Fruit fly (Drosophila melanogaster) whole organism, embryonic: Measurements from ENCODE around the gene CG5568.

Experiments
- Aef1 ChIP-seq: fragments of 200-800 bp; sonication (Bioruptor generic); IDR thresholded peaks from 3 replicates; pipeline ENCODE4 v1.3.6; 2022; ENCODE audit warnings: missing biosample characterization, missing genetic modification characterization
- CG11398 ChIP-seq: fragments of 200-800 bp; sonication (Bioruptor generic); optimal IDR thresholded peaks from 2 replicates; lab custom pipeline; 2016; ENCODE audit warnings: missing biosample characterization, missing genetic modification characterization
- CG11695 ChIP-seq: fragments of 200-800 bp; sonication (Bioruptor generic); IDR thresholded peaks from 3 replicates; pipeline ENCODE4 v1.3.6; 2022; ENCODE audit warnings: missing biosample characterization, missing genetic modification characterization
- CG13123 ChIP-seq: fragments of 200-800 bp; sonication (Bioruptor generic); optimal IDR thresholded peaks from 2 replicates; lab custom pipeline; 2016; ENCODE audit warnings: missing biosample characterization, missing genetic modification characterization
- CG14965 ChIP-seq: fragments of 200-800 bp; sonication (Bioruptor generic); optimal IDR thresholded peaks from 2 replicates; lab custom pipeline; 2016; ENCODE audit warnings: missing biosample characterization, missing genetic modification characterization, borderline replicate concordance
- CG1647 ChIP-seq: fragments of 200-800 bp; sonication (Bioruptor generic); optimal IDR thresholded peaks from 3 replicates; lab custom pipeline; 2016; ENCODE audit warnings: missing biosample characterization, missing genetic modification characterization
- CG17385 ChIP-seq: fragments of 200-800 bp; sonication (Bioruptor generic); optimal IDR thresholded peaks from 3 replicates; lab custom pipeline; 2018; ENCODE audit warnings: missing biosample characterization, mild to moderate bottlenecking, missing genetic modification characterization
- CG17568 ChIP-seq: fragments of 200-800 bp; sonication (Bioruptor generic); optimal IDR thresholded peaks from 2 replicates; lab custom pipeline; 2018; ENCODE audit warnings: missing biosample characterization, mild to moderate bottlenecking, missing genetic modification characterization, moderate library complexity
- CG18011 ChIP-seq: fragments of 200-800 bp; sonication (Bioruptor generic); optimal IDR thresholded peaks from 2 replicates; lab custom pipeline; 2017; ENCODE audit warnings: missing biosample characterization, missing genetic modification characterization, mild to moderate bottlenecking, moderate library complexity, missing genotype
- CG2889 ChIP-seq: fragments of 200-800 bp; sonication (Bioruptor generic); IDR thresholded peaks from 3 replicates; pipeline ENCODE4 v1.3.6; 2022; ENCODE audit warnings: missing biosample characterization, missing genetic modification characterization
- CG31441 ChIP-seq: fragments of 200-800 bp; sonication (Bioruptor generic); IDR thresholded peaks from 2 replicates; pipeline ENCODE4 v1.3.6; 2022; ENCODE audit warnings: missing biosample characterization, missing genetic modification characterization
- CG4854 ChIP-seq: fragments of 200-800 bp; sonication (Bioruptor generic); optimal IDR thresholded peaks from 2 replicates; lab custom pipeline; 2016; ENCODE audit warnings: missing biosample characterization, missing genetic modification characterization, inconsistent platforms
- CG6689 ChIP-seq: fragments of 200-800 bp; sonication (Bioruptor generic); IDR thresholded peaks from 2 replicates; pipeline ENCODE4 v1.3.6; 2022; ENCODE audit warnings: missing biosample characterization, missing genetic modification characterization
- CG7839 ChIP-seq: fragments of 200-800 bp; sonication (Bioruptor generic); optimal IDR thresholded peaks from 3 replicates; lab custom pipeline; 2018; ENCODE audit warnings: missing biosample characterization, mild to moderate bottlenecking, missing genetic modification characterization, moderate library complexity
- CG8089 ChIP-seq: fragments of 200-800 bp; sonication (Bioruptor generic); optimal IDR thresholded peaks from 3 replicates; lab custom pipeline; 2016; ENCODE audit warnings: missing biosample characterization, missing genetic modification characterization
- CG9215 ChIP-seq: fragments of 200-800 bp; sonication (Bioruptor generic); IDR thresholded peaks from 2 replicates; pipeline ENCODE4 v1.3.6; 2022; ENCODE audit warnings: missing biosample characterization, missing genetic modification characterization
- CTCF ChIP-seq: fragments of 200-800 bp; sonication (Bioruptor generic); optimal IDR thresholded peaks from 2 replicates; lab custom pipeline; 2017; ENCODE audit warnings: missing biosample characterization, mild to moderate bottlenecking, missing genetic modification characterization, moderate library complexity
- CrebB ChIP-seq: fragments of 200-800 bp; sonication (Bioruptor generic); optimal IDR thresholded peaks from 3 replicates; lab custom pipeline; 2018; ENCODE audit warnings: missing biosample characterization, mild to moderate bottlenecking, missing genetic modification characterization
- Dad ChIP-seq: fragments of 200-800 bp; sonication (Bioruptor generic); optimal IDR thresholded peaks from 3 replicates; lab custom pipeline; 2016; ENCODE audit warnings: missing biosample characterization, missing genetic modification characterization
- Dip2 ChIP-seq: fragments of 200-800 bp; sonication (Bioruptor generic); IDR thresholded peaks from 2 replicates; pipeline ENCODE4 v1.3.6; 2022; ENCODE audit warnings: missing biosample characterization, missing genetic modification characterization
- Dp ChIP-seq: fragments of 200-800 bp; sonication (Bioruptor generic); optimal IDR thresholded peaks from 2 replicates; lab custom pipeline; 2018; ENCODE audit warnings: missing biosample characterization, mild to moderate bottlenecking, missing genetic modification characterization, moderate library complexity
- Fer2 ChIP-seq: fragments of 200-800 bp; sonication (Bioruptor generic); optimal IDR thresholded peaks from 2 replicates; lab custom pipeline; 2018; ENCODE audit warnings: missing biosample characterization, mild to moderate bottlenecking, missing genetic modification characterization, moderate library complexity
- Gsc ChIP-seq: fragments of 200-800 bp; sonication (Bioruptor generic); IDR thresholded peaks from 2 replicates; pipeline ENCODE4 v1.3.6; 2022; ENCODE audit warnings: missing biosample characterization, missing genetic modification characterization
- HLH4C ChIP-seq: fragments of 200-800 bp; sonication (Bioruptor generic); IDR thresholded peaks from 3 replicates; pipeline ENCODE4 v1.3.6; 2022; ENCODE audit warnings: missing biosample characterization, missing genetic modification characterization; ENCODE audit not compliant: partially characterized antibody
- Hand ChIP-seq: fragments of 200-800 bp; sonication (Bioruptor generic); optimal IDR thresholded peaks from 2 replicates; lab custom pipeline; 2017; ENCODE audit warnings: mild to moderate bottlenecking, missing biosample characterization, missing genetic modification reagents, missing genetic modification characterization
- Hr3 ChIP-seq: fragments of 200-800 bp; sonication (Bioruptor generic); optimal IDR thresholded peaks from 3 replicates; lab custom pipeline; 2016; ENCODE audit warnings: missing biosample characterization, missing genetic modification characterization
- NC2α ChIP-seq: fragments of 200-800 bp; sonication (Bioruptor generic); optimal IDR thresholded peaks from 2 replicates; lab custom pipeline; 2016; ENCODE audit warnings: missing biosample characterization, missing genetic modification characterization
- Opbp ChIP-seq: fragments of 200-800 bp; sonication (Bioruptor generic); IDR thresholded peaks from 3 replicates; pipeline ENCODE4 v1.3.6; 2022; ENCODE audit warnings: missing biosample characterization, missing genetic modification characterization; ENCODE audit not compliant: partially characterized antibody
- Optix ChIP-seq: fragments of 200-800 bp; sonication (Bioruptor generic); IDR thresholded peaks from 3 replicates; pipeline ENCODE4 v1.3.6; 2022; ENCODE audit warnings: missing biosample characterization, missing genetic modification characterization
- Six4 ChIP-seq: fragments of 200-800 bp; sonication (Bioruptor generic); optimal IDR thresholded peaks from 2 replicates; lab custom pipeline; 2016; ENCODE audit warnings: missing biosample characterization, missing genetic modification characterization
- Trl ChIP-seq, 3 experiments: fragments of >200 bp in 2 of 3; fragments of 200-800 bp in 1 of 3; sonication (Bioruptor generic) in 1 of 3; optimal IDR thresholded peaks; 2 replicates in 1 of 3; 3 replicates in 2 of 3; lab custom pipeline; 2016 to 2017; ENCODE audit warnings: missing biosample characterization in 1 of 3, missing genetic modification characterization in 1 of 3
- cad ChIP-seq: fragments of >200 bp; optimal IDR thresholded peaks from 2 replicates; lab custom pipeline; 2017; ENCODE audit warnings: missing biosample characterization, missing genetic modification characterization
- cas ChIP-seq: fragments of 200-800 bp; sonication (Bioruptor generic); IDR thresholded peaks from 2 replicates; pipeline ENCODE4 v1.3.6; 2022; ENCODE audit warnings: missing biosample characterization, missing genetic modification characterization
- chinmo ChIP-seq: fragments of 200-800 bp; sonication (Bioruptor generic); IDR thresholded peaks from 4 replicates; pipeline ENCODE4 v1.3.6; 2022; ENCODE audit warnings: missing biosample characterization, missing genetic modification characterization; ENCODE audit not compliant: partially characterized antibody
- crol ChIP-seq: fragments of 200-800 bp; sonication (Bioruptor generic); IDR thresholded peaks from 2 replicates; pipeline ENCODE4 v1.3.6; 2022; ENCODE audit warnings: missing biosample characterization, missing genetic modification characterization
- fd64A ChIP-seq: fragments of 200-800 bp; sonication (Bioruptor generic); optimal IDR thresholded peaks from 3 replicates; lab custom pipeline; 2018; ENCODE audit warnings: missing biosample characterization, mild to moderate bottlenecking, missing genetic modification characterization
- grau ChIP-seq: fragments of 200-800 bp; optimal IDR thresholded peaks from 3 replicates; lab custom pipeline; 2019; ENCODE audit warnings: missing biosample characterization, mild to moderate bottlenecking, missing genetic modification characterization, moderate library complexity
- ham ChIP-seq: fragments of 200-800 bp; sonication (Bioruptor generic); IDR thresholded peaks from 2 replicates; pipeline ENCODE4 v1.3.6; 2022; ENCODE audit warnings: missing biosample characterization, missing genetic modification characterization
- hbn ChIP-seq: fragments of 200-800 bp; sonication (Bioruptor generic); IDR thresholded peaks from 2 replicates; pipeline ENCODE4 v1.3.6; 2022; ENCODE audit warnings: missing biosample characterization, missing genetic modification characterization; ENCODE audit not compliant: partially characterized antibody
- inv ChIP-seq: fragments of 200-800 bp; sonication (Bioruptor generic); IDR thresholded peaks from 2 replicates; pipeline ENCODE4 v1.3.6; 2022; ENCODE audit warnings: missing biosample characterization, missing genetic modification characterization; ENCODE audit not compliant: partially characterized antibody
- nau ChIP-seq: fragments of 200-800 bp; sonication (Bioruptor generic); optimal IDR thresholded peaks from 3 replicates; lab custom pipeline; 2017; ENCODE audit warnings: missing biosample characterization, mild to moderate bottlenecking, missing genetic modification characterization, missing genetic modification reagents
- p53 ChIP-seq: fragments of 200-800 bp; sonication (Bioruptor generic); optimal IDR thresholded peaks from 2 replicates; lab custom pipeline; 2016; ENCODE audit warnings: missing biosample characterization, missing genetic modification characterization
- pita ChIP-seq: fragments of 200-800 bp; sonication (Bioruptor generic); optimal IDR thresholded peaks from 2 replicates; lab custom pipeline; 2017; ENCODE audit warnings: missing biosample characterization, mild to moderate bottlenecking, missing genetic modification characterization
- psq ChIP-seq: fragments of 200-800 bp; sonication (Bioruptor generic); optimal IDR thresholded peaks from 2 replicates; lab custom pipeline; 2017; ENCODE audit warnings: missing biosample characterization, missing genetic modification characterization
- ro ChIP-seq: fragments of 200-800 bp; sonication (Bioruptor generic); IDR thresholded peaks from 2 replicates; pipeline ENCODE4 v1.3.6; 2022; ENCODE audit warnings: missing biosample characterization, missing genetic modification characterization
- run ChIP-seq: fragments of 200-800 bp; sonication (Bioruptor generic); optimal IDR thresholded peaks from 3 replicates; lab custom pipeline; 2018; ENCODE audit warnings: missing biosample characterization, mild to moderate bottlenecking, missing genetic modification characterization
- sim ChIP-seq: fragments of 200-800 bp; sonication (Bioruptor generic); IDR thresholded peaks from 2 replicates; pipeline ENCODE4 v1.3.6; 2022; ENCODE audit warnings: missing biosample characterization, missing genetic modification characterization
- tgo ChIP-seq: fragments of 200-800 bp; sonication (Bioruptor generic); IDR thresholded peaks from 3 replicates; pipeline ENCODE4 v1.3.6; 2022; ENCODE audit warnings: missing biosample characterization, missing genetic modification characterization
- ttk ChIP-seq: fragments of 200-800 bp; sonication (Bioruptor generic); IDR thresholded peaks from 2 replicates; pipeline ENCODE4 v2.1.2; 2022; ENCODE audit warnings: missing biosample characterization, missing genetic modification characterization
- wek ChIP-seq: fragments of 200-800 bp; sonication (Bioruptor generic); optimal IDR thresholded peaks from 3 replicates; lab custom pipeline; 2018; ENCODE audit warnings: missing biosample characterization, mild to moderate bottlenecking, missing genetic modification characterization, moderate library complexity
- zfh1 ChIP-seq: fragments of 200-800 bp; sonication (Bioruptor generic); IDR thresholded peaks from 3 replicates; pipeline ENCODE4 v1.3.6; 2022; ENCODE audit warnings: missing biosample characterization, missing genetic modification characterization
- zfh2 ChIP-seq: fragments of 200-800 bp; sonication (Bioruptor generic); optimal IDR thresholded peaks from 2 replicates; lab custom pipeline; 2016; ENCODE audit warnings: missing biosample characterization, missing genetic modification characterization

The CG5568 gene

DNA sequence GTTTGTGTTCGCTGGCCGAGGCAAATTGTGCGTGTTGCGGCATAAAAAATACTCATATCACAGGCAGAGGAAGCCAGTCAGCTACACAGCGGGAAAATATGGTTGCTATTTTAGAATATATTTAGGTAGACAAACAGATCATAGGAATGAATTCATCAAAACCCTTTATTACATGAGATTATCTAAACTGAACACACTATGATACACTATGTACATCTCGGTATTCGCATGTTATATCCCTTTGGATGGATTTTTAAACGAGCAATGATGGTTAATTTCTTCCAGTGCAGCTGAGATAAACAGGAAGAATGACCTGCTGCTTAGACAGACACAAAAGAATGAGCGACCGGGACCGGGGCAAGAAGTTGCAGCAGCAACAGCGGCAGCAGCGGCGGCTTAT, 14.4 kb upstream of the CG5568 start (continued):
- TF ChIP-seq CG11398 (GFP tag; lab: Kevin White, UChicago), result peak; percentile 14
- no peak for TF ChIP-seq ro (GFP tag; lab: Robert Waterston, UW)
- TF ChIP-seq NC2α (GFP tag; lab: Kevin White, UChicago), result peak; percentile 6
- no peak for TF ChIP-seq nau
- no peak for TF ChIP-seq hbn (GFP tag; lab: Robert Waterston, UW)
- TF ChIP-seq grau, result peak; percentile 38
- no peak for TF ChIP-seq Dp
- TF ChIP-seq CG31441, result peak; percentile 50; the same call in 1 of the 2 replicates
- no peak for TF ChIP-seq psq (GFP tag; lab: Kevin White, UChicago)
- TF ChIP-seq Hr3 (GFP tag; lab: Kevin White, UChicago), result no peak
- no peak for TF ChIP-seq CG14965 (GFP tag; lab: Kevin White, UChicago)
- no peak for TF ChIP-seq ham (GFP tag; lab: Robert Waterston, UW)
- peak; percentile 74 for TF ChIP-seq zfh1 (GFP tag; lab: Robert Waterston, UW)
- no peak for TF ChIP-seq Dad (GFP tag; lab: Kevin White, UChicago)
- no peak for TF ChIP-seq pita
- TF ChIP-seq cad, result no peak
- TF ChIP-seq Opbp, result no peak
- TF ChIP-seq CG2889, result no peak
- no peak for TF ChIP-seq sim (GFP tag; lab: Robert Waterston, UW)
- TF ChIP-seq crol (GFP tag; lab: Robert Waterston, UW), result no peak
- no peak for TF ChIP-seq Six4 (GFP tag; lab: Kevin White, UChicago)
- TF ChIP-seq CG13123, result no peak
- no peak for TF ChIP-seq ttk (GFP tag; lab: Robert Waterston, UW)
- no peak for TF ChIP-seq Fer2 (tag; lab: Kevin White, UChicago)
- TF ChIP-seq run (tag; lab: Kevin White, UChicago), result no peak
- no peak for TF ChIP-seq CG4854 (GFP tag; lab: Kevin White, UChicago)
- no peak for TF ChIP-seq CTCF (GFP tag; lab: Kevin White, UChicago)
- TF ChIP-seq CG1647, result no peak
- TF ChIP-seq inv, result no peak
- no peak for TF ChIP-seq Trl (optimal IDR thresholded peaks at IDR 0.05; lab: Kevin White, UChicago)
- TF ChIP-seq Trl (GFP tag; optimal IDR thresholded peaks at IDR 0.05; lab: Kevin White, UChicago), result peak; percentile 43
- TF ChIP-seq chinmo (GFP tag; lab: Robert Waterston, UW), result no peak
- TF ChIP-seq fd64A, result no peak
- TF ChIP-seq CG7839 (tag; lab: Kevin White, UChicago), result peak; percentile 45
- no peak for TF ChIP-seq CG17385
- no peak for TF ChIP-seq cas (GFP tag; lab: Robert Waterston, UW)
- TF ChIP-seq CrebB (tag; lab: Kevin White, UChicago), result no peak
- no peak for TF ChIP-seq CG17568
- no peak for TF ChIP-seq p53 (GFP tag; lab: Kevin White, UChicago)
- no peak for TF ChIP-seq Gsc (GFP tag; lab: Robert Waterston, UW)
- no peak for TF ChIP-seq Hand (GFP tag; lab: Kevin White, UChicago)
- TF ChIP-seq wek, result no peak
- peak; percentile 27 for TF ChIP-seq CG8089 (GFP tag; lab: Kevin White, UChicago)
- TF ChIP-seq CG6689 (GFP tag; lab: Robert Waterston, UW), result peak; percentile 44; the same call in 1 of the 2 replicates
- TF ChIP-seq CG11695 (GFP tag; lab: Robert Waterston, UW), result no peak
- no peak for TF ChIP-seq Dip2
- TF ChIP-seq Optix (GFP tag; lab: Robert Waterston, UW), result no peak
- TF ChIP-seq tgo (GFP tag; lab: Robert Waterston, UW), result no peak
- TF ChIP-seq CG18011, result no peak
- TF ChIP-seq zfh2, result no peak
- TF ChIP-seq HLH4C (GFP tag; lab: Robert Waterston, UW), result no peak
- TF ChIP-seq CG9215 (GFP tag; lab: Robert Waterston, UW), result no peak
- TF ChIP-seq Aef1, result no peak
